4 worm cellular contexts compared by ENCODE assay signal in genomic region chrIII:1859532-1859931, ce11.
TF ChIP-seq lines count a peak whose summit lies in the region.

TSS of gene ddp-1 (plus strand) at chrIII:1859888.

TF ChIP-seq in whole organism, L2 larva, 48 proteins besides CTCF, POLR2A, EP300 and RAD21 (continues in another document):
- TF ChIP-seq nhr-10 (tag; optimal IDR thresholded peaks at IDR 0.05; lab: Kevin White, UChicago), result peak; percentile 91
- peak; percentile 83 for TF ChIP-seq ceh-82 (tag; optimal IDR thresholded peaks at IDR 0.05; lab: Kevin White, UChicago)
- TF ChIP-seq nhr-21 (tag; optimal IDR thresholded peaks at IDR 0.05; lab: Kevin White, UChicago), result peak; percentile 95
- TF ChIP-seq unc-62 (GFP tag; optimal IDR thresholded peaks at IDR 0.05; lab: Kevin White, UChicago), result peak; percentile 82
- peak; percentile 99 for TF ChIP-seq unc-55 (GFP tag; optimal IDR thresholded peaks at IDR 0.05; lab: Kevin White, UChicago)
- no peak for TF ChIP-seq elt-3 (tag; optimal IDR thresholded peaks at IDR 0.05; lab: Kevin White, UChicago)
- TF ChIP-seq crh-2 (tag; optimal IDR thresholded peaks at IDR 0.05; lab: Kevin White, UChicago), result peak; percentile 96
- TF ChIP-seq gmeb-1 (tag; optimal IDR thresholded peaks at IDR 0.05; lab: Kevin White, UChicago), result peak; percentile 100
- TF ChIP-seq R02D3.7 (tag; optimal IDR thresholded peaks at IDR 0.05; lab: Kevin White, UChicago), result peak; percentile 73
- TF ChIP-seq nhr-77 (tag; optimal IDR thresholded peaks at IDR 0.05; lab: Kevin White, UChicago), result peak; percentile 74
- TF ChIP-seq fos-1 (tag; optimal IDR thresholded peaks at IDR 0.05; lab: Kevin White, UChicago), result peak; percentile 87
- peak; percentile 93 for TF ChIP-seq F13H6.1 (tag; optimal IDR thresholded peaks at IDR 0.05; lab: Kevin White, UChicago)
- peak; percentile 59 for TF ChIP-seq lin-39 (tag; optimal IDR thresholded peaks at IDR 0.05; lab: Kevin White, UChicago)
- TF ChIP-seq mdl-1 (tag; optimal IDR thresholded peaks at IDR 0.05; lab: Kevin White, UChicago), result peak in 1 of 2 experiments; percentile 69
- no peak for TF ChIP-seq alr-1 (tag; optimal IDR thresholded peaks at IDR 0.05; lab: Kevin White, UChicago)
- no peak for TF ChIP-seq nhr-23 (tag; optimal IDR thresholded peaks at IDR 0.05; lab: Kevin White, UChicago)
- TF ChIP-seq ztf-1 (GFP tag; conservative IDR thresholded peaks at IDR 0.05; lab: Robert Waterston, UW), result no peak
- peak; percentile 96 for TF ChIP-seq nhr-25 (tag; optimal IDR thresholded peaks at IDR 0.05; lab: Kevin White, UChicago)
- peak; percentile 98 for TF ChIP-seq sma-9 (GFP tag; optimal IDR thresholded peaks at IDR 0.05; lab: Kevin White, UChicago)
- no peak for TF ChIP-seq sma-9 (tag; optimal IDR thresholded peaks at IDR 0.05; lab: Kevin White, UChicago)
- peak; percentile 91 for TF ChIP-seq egl-27 (tag; optimal IDR thresholded peaks at IDR 0.05; lab: Kevin White, UChicago)
- TF ChIP-seq Y55F3AM.14 (GFP tag; optimal IDR thresholded peaks at IDR 0.05; lab: Kevin White, UChicago), result peak; percentile 80
- no peak for TF ChIP-seq peb-1 (tag; optimal IDR thresholded peaks at IDR 0.05; lab: Kevin White, UChicago)

TF ChIP-seq in whole organism, L4 larva, 104 proteins besides CTCF, POLR2A, EP300 and RAD21 (continues in another document):
- TF ChIP-seq ama-1 (optimal IDR thresholded peaks at IDR 0.05; lab: Kevin White, UChicago) (peak; percentile 91), aly-2 (tag; optimal IDR thresholded peaks at IDR 0.05; lab: Kevin White, UChicago) (no peak), nhr-10 (tag; optimal IDR thresholded peaks at IDR 0.05; lab: Kevin White, UChicago) (no peak), arid-1 (GFP tag; conservative IDR thresholded peaks at IDR 0.05; lab: Robert Waterston, UW) (peak; percentile 89), lin-13 (GFP tag; optimal IDR thresholded peaks at IDR 0.05; lab: Kevin White, UChicago) (peak; percentile 96), nhr-76 (tag; optimal IDR thresholded peaks at IDR 0.05; lab: Kevin White, UChicago) (peak; percentile 49), unc-39 (tag; optimal IDR thresholded peaks at IDR 0.05; lab: Kevin White, UChicago) (no peak), ztf-7 (tag; optimal IDR thresholded peaks at IDR 0.05; lab: Kevin White, UChicago) (peak; percentile 92), ZK546.5 (tag; optimal IDR thresholded peaks at IDR 0.05; lab: Kevin White, UChicago) (peak in 1 of 2 experiments; percentile 1), skn-1 (tag; optimal IDR thresholded peaks at IDR 0.05; lab: Kevin White, UChicago) (no peak), nhr-77 (tag; optimal IDR thresholded peaks at IDR 0.05; lab: Kevin White, UChicago) (peak; percentile 95), Y5F2A.4 (GFP tag; optimal IDR thresholded peaks at IDR 0.05; lab: Kevin White, UChicago) (peak; percentile 85), nhr-41 (GFP tag; IDR thresholded peaks at IDR 0.05; lab: Robert Waterston, UW) (no peak), ces-1 (GFP tag; optimal IDR thresholded peaks at IDR 0.05; lab: Kevin White, UChicago) (peak; percentile 75), dve-1 (tag; optimal IDR thresholded peaks at IDR 0.05; lab: Kevin White, UChicago; ENCODE audit: insufficient read depth) (peak; percentile 98), F10B5.3 (tag; optimal IDR thresholded peaks at IDR 0.05; lab: Kevin White, UChicago) (peak; percentile 91), ceh-28 (tag; optimal IDR thresholded peaks at IDR 0.05; lab: Kevin White, UChicago) (no peak), F44E2.7 (GFP tag; IDR thresholded peaks at IDR 0.05; lab: Robert Waterston, UW) (no peak), Y75B8A.6 (GFP tag; IDR thresholded peaks at IDR 0.05; lab: Robert Waterston, UW) (no peak), Y105C5A.15 (GFP tag; IDR thresholded peaks at IDR 0.05; lab: Robert Waterston, UW) (no peak), tag-97 (GFP tag; IDR thresholded peaks at IDR 0.05; lab: Robert Waterston, UW) (no peak), F26F4.8 (GFP tag; conservative IDR thresholded peaks at IDR 0.05; lab: Robert Waterston, UW) (no peak), lir-3 (tag; optimal IDR thresholded peaks at IDR 0.05; lab: Kevin White, UChicago) (peak; percentile 35), daf-12 (tag; optimal IDR thresholded peaks at IDR 0.05; lab: Kevin White, UChicago) (no peak), zip-11 (GFP tag; IDR thresholded peaks at IDR 0.05; lab: Robert Waterston, UW) (no peak)

TF ChIP-seq in whole organism, late embryonic, 69 proteins besides CTCF, POLR2A, EP300 and RAD21 (continues in another document):
- TF ChIP-seq ceh-22 (tag; optimal IDR thresholded peaks at IDR 0.05; lab: Kevin White, UChicago) (no peak), che-1 (tag; optimal IDR thresholded peaks at IDR 0.05; lab: Kevin White, UChicago) (peak; percentile 78), ceh-24 (tag; optimal IDR thresholded peaks at IDR 0.05; lab: Kevin White, UChicago) (peak; percentile 61), ama-1 (optimal IDR thresholded peaks at IDR 0.05; lab: Kevin White, UChicago) (no peak), ahr-1 (tag; optimal IDR thresholded peaks at IDR 0.05; lab: Kevin White, UChicago) (no peak), hlh-8 (tag; optimal IDR thresholded peaks at IDR 0.05; lab: Kevin White, UChicago) (no peak), fax-1 (tag; optimal IDR thresholded peaks at IDR 0.05; lab: Kevin White, UChicago) (peak; percentile 47), unc-86 (tag; optimal IDR thresholded peaks at IDR 0.05; lab: Kevin White, UChicago) (peak; percentile 77), hlh-6 (tag; optimal IDR thresholded peaks at IDR 0.05; lab: Kevin White, UChicago) (no peak), ceh-48 (tag; optimal IDR thresholded peaks at IDR 0.05; lab: Kevin White, UChicago) (peak; percentile 60), npax-4 (tag; optimal IDR thresholded peaks at IDR 0.05; lab: Kevin White, UChicago) (peak; percentile 55), elt-2 (tag; optimal IDR thresholded peaks at IDR 0.05; lab: Kevin White, UChicago) (peak; percentile 86), eyg-1 (tag; optimal IDR thresholded peaks at IDR 0.05; lab: Kevin White, UChicago) (peak; percentile 26), K09A11.1 (tag; optimal IDR thresholded peaks at IDR 0.05; lab: Kevin White, UChicago; ENCODE audit: insufficient read depth) (peak; percentile 71), nhr-11 (tag; optimal IDR thresholded peaks at IDR 0.05; lab: Kevin White, UChicago) (no peak), pat-9 (tag; optimal IDR thresholded peaks at IDR 0.05; lab: Kevin White, UChicago) (peak; percentile 78), ref-2 (tag; optimal IDR thresholded peaks at IDR 0.05; lab: Kevin White, UChicago) (peak; percentile 75), sdc-2 (tag; optimal IDR thresholded peaks at IDR 0.05; lab: Kevin White, UChicago) (peak; percentile 28), hlh-15 (tag; optimal IDR thresholded peaks at IDR 0.05; lab: Kevin White, UChicago) (peak; percentile 59), ceh-6 (GFP tag; optimal IDR thresholded peaks at IDR 0.05; lab: Kevin White, UChicago) (peak; percentile 39), pha-4 (tag; optimal IDR thresholded peaks at IDR 0.05; lab: Kevin White, UChicago) (no peak), Y22D7AL.16 (tag; optimal IDR thresholded peaks at IDR 0.05; lab: Kevin White, UChicago) (peak; percentile 68), K02D7.2 (tag; optimal IDR thresholded peaks at IDR 0.05; lab: Kevin White, UChicago) (peak; percentile 56), ceh-18 (tag; optimal IDR thresholded peaks at IDR 0.05; lab: Kevin White, UChicago) (peak; percentile 59), sox-4 (tag; optimal IDR thresholded peaks at IDR 0.05; lab: Kevin White, UChicago) (peak; percentile 71), nhr-232 (tag; optimal IDR thresholded peaks at IDR 0.05; lab: Kevin White, UChicago) (no peak)

TF ChIP-seq in whole organism, mixed stage, embryonic, 35 proteins besides CTCF, POLR2A, EP300 and RAD21 (continues in another document):
- TF ChIP-seq tbx-8 (GFP tag; optimal IDR thresholded peaks at IDR 0.05; lab: Kevin White, UChicago) (peak; percentile 52), mep-1 (tag; optimal IDR thresholded peaks at IDR 0.05; lab: Kevin White, UChicago) (peak; percentile 97), nhr-237 (tag; optimal IDR thresholded peaks at IDR 0.05; lab: Kevin White, UChicago) (peak; percentile 70), mls-2 (tag; optimal IDR thresholded peaks at IDR 0.05; lab: Kevin White, UChicago) (peak; percentile 89), sem-2 (GFP tag; optimal IDR thresholded peaks at IDR 0.05; lab: Kevin White, UChicago) (peak; percentile 21), nhr-28 (tag; optimal IDR thresholded peaks at IDR 0.05; lab: Kevin White, UChicago) (no peak), cnd-1 (tag; optimal IDR thresholded peaks at IDR 0.05; lab: Kevin White, UChicago) (peak; percentile 87), pha-4 (tag; optimal IDR thresholded peaks at IDR 0.05; lab: Kevin White, UChicago) (peak; percentile 83), flh-1 (GFP tag; optimal IDR thresholded peaks at IDR 0.05; lab: Kevin White, UChicago) (peak; percentile 54), unc-120 (tag; optimal IDR thresholded peaks at IDR 0.05; lab: Kevin White, UChicago; ENCODE audit: poor library complexity, severe bottlenecking) (peak; percentile 67), nhr-76 (tag; optimal IDR thresholded peaks at IDR 0.05; lab: Kevin White, UChicago) (no peak), sptf-1 (tag; optimal IDR thresholded peaks at IDR 0.05; lab: Kevin White, UChicago) (peak; percentile 95), ztf-11 (tag; optimal IDR thresholded peaks at IDR 0.05; lab: Kevin White, UChicago) (peak; percentile 47), M03D4.4 (tag; optimal IDR thresholded peaks at IDR 0.05; lab: Kevin White, UChicago) (peak; percentile 86), ceh-83 (GFP tag; optimal IDR thresholded peaks at IDR 0.05; lab: Kevin White, UChicago) (peak; percentile 83), lsy-2 (tag; optimal IDR thresholded peaks at IDR 0.05; lab: Kevin White, UChicago) (peak; percentile 84), elt-1 (tag; optimal IDR thresholded peaks at IDR 0.05; lab: Kevin White, UChicago; ENCODE audit: borderline replicate concordance, insufficient read depth) (no peak), snpc-4 (tag; optimal IDR thresholded peaks at IDR 0.05; lab: Kevin White, UChicago) (no peak), drap-1 (GFP tag; optimal IDR thresholded peaks at IDR 0.05; lab: Kevin White, UChicago) (peak; percentile 83), ceh-43 (GFP tag; optimal IDR thresholded peaks at IDR 0.05; lab: Kevin White, UChicago) (peak; percentile 85), hlh-1 (tag; optimal IDR thresholded peaks at IDR 0.05; lab: Kevin White, UChicago) (peak; percentile 25), unc-39 (tag; optimal IDR thresholded peaks at IDR 0.05; lab: Kevin White, UChicago) (no peak), blmp-1 (tag; optimal IDR thresholded peaks at IDR 0.05; lab: Kevin White, UChicago) (no peak), nhr-12 (tag; optimal IDR thresholded peaks at IDR 0.05; lab: Kevin White, UChicago) (no peak), ham-2 (GFP tag; optimal IDR thresholded peaks at IDR 0.05; lab: Kevin White, UChicago) (peak; percentile 30), nhr-2 (tag; optimal IDR thresholded peaks at IDR 0.05; lab: Kevin White, UChicago) (peak; percentile 2), mab-5 (tag; optimal IDR thresholded peaks at IDR 0.05; lab: Kevin White, UChicago) (peak; percentile 16), lin-13 (tag; optimal IDR thresholded peaks at IDR 0.05; lab: Kevin White, UChicago) (peak; percentile 99), elt-3 (tag; optimal IDR thresholded peaks at IDR 0.05; lab: Kevin White, UChicago) (no peak)
